Worm (Caenorhabditis elegans) whole organism, L4/young adult: Measurements from ENCODE around the gene C33G8.13.

Experiments used
- dao-5 ChIP-seq: sonication (generic microtip); optimal IDR thresholded peaks from 2 replicates; lab custom pipeline; 2016; ENCODE audit warnings: missing genotype, missing genetic modification characterization, moderate library complexity, missing compliant biosample characterization
- him-1 ChIP-seq: sonication (generic microtip); optimal IDR thresholded peaks from 2 replicates; lab custom pipeline; 2016; ENCODE audit warnings: missing genotype, missing genetic modification reagents, missing genetic modification characterization, missing compliant biosample characterization

- TF ChIP-seq him-1 (tag; lab: Kevin White, UChicago): no peak
- TF ChIP-seq dao-5: no peak
Observed at ce11 chrV:6997041-6997552, 18.7 kb downstream of the C33G8.13 start, which contains the start of gene nhr-107.
